Fruit fly (Drosophila melanogaster) whole organism, pupa: Measurements from ENCODE around the gene Sas-4.

Source experiments
- CG14655 ChIP-seq: fragments of 200-800 bp; sonication (Bioruptor generic); optimal IDR thresholded peaks from 3 replicates; lab custom pipeline; 2017; ENCODE audit warnings: mild to moderate bottlenecking, missing biosample characterization, missing genetic modification reagents, missing genetic modification characterization
- CG8301 ChIP-seq: fragments of 200-800 bp; sonication (Bioruptor generic); optimal IDR thresholded peaks from 2 replicates; lab custom pipeline; 2018; ENCODE audit warnings: missing biosample characterization, mild to moderate bottlenecking, missing genetic modification characterization
- D1 ChIP-seq: fragments of 200-800 bp; sonication (Bioruptor generic); optimal IDR thresholded peaks from 2 replicates; lab custom pipeline; 2018; ENCODE audit warnings: missing biosample characterization, mild to moderate bottlenecking, missing genetic modification characterization, moderate library complexity
- Ets98B ChIP-seq: fragments of 200-800 bp; sonication (Bioruptor generic); IDR thresholded peaks from 2 replicates; pipeline ENCODE4 v1.3.6; 2022; ENCODE audit warnings: missing biosample characterization, missing genetic modification characterization
- Snoo ChIP-seq: fragments of 200-800 bp; sonication (Bioruptor generic); optimal IDR thresholded peaks from 3 replicates; lab custom pipeline; 2017; ENCODE audit warnings: missing biosample characterization, mild to moderate bottlenecking, missing genetic modification characterization, inconsistent platforms
- gl ChIP-seq: fragments of 200-800 bp; sonication (Bioruptor generic); optimal IDR thresholded peaks from 2 replicates; lab custom pipeline; 2018; ENCODE audit warnings: missing biosample characterization, mild to moderate bottlenecking, missing genetic modification characterization

- TF ChIP-seq gl (tag; lab: Kevin White, UChicago) (no peak), CG14655 (GFP tag; lab: Kevin White, UChicago) (no peak), D1 (no peak), Snoo (no peak), CG8301 (no peak), Ets98B (0 out of 2 replicates have a peak, but pooled peaks have one; percentile 9)
Observed at dm6 chr3R:7186242-7187092, 35.3 kb downstream of the Sas-4 start, which contains the start of the genes CG10055 and lap.
